Fruit fly (Drosophila melanogaster) whole organism, embryonic: ENCODE results near the gene Ldsdh1.

Experiments
- C15 ChIP-seq: fragments of 200-800 bp; sonication (Bioruptor generic); IDR thresholded peaks from 3 replicates; pipeline ENCODE4 v1.3.6; 2022; ENCODE audit warnings: missing biosample characterization, missing genetic modification characterization
- CG12299 ChIP-seq: fragments of 200-800 bp; sonication (Bioruptor generic); optimal IDR thresholded peaks from 2 replicates; lab custom pipeline; 2018; ENCODE audit warnings: missing biosample characterization, mild to moderate bottlenecking, missing genetic modification characterization
- CG14860 ChIP-seq: fragments of 200-800 bp; sonication (Bioruptor generic); IDR thresholded peaks from 3 replicates; pipeline ENCODE4 v1.3.6; 2022; ENCODE audit warnings: missing biosample characterization, missing genetic modification characterization; ENCODE audit not compliant: partially characterized antibody
- CG1647 ChIP-seq: fragments of 200-800 bp; sonication (Bioruptor generic); optimal IDR thresholded peaks from 3 replicates; lab custom pipeline; 2016; ENCODE audit warnings: missing biosample characterization, missing genetic modification characterization
- CG17829 ChIP-seq: fragments of 200-800 bp; optimal IDR thresholded peaks from 2 replicates; lab custom pipeline; 2019; ENCODE audit warnings: missing biosample characterization, mild to moderate bottlenecking, missing genetic modification characterization, moderate library complexity
- CG1832 ChIP-seq: fragments of 200-800 bp; sonication (Bioruptor generic); optimal IDR thresholded peaks from 2 replicates; lab custom pipeline; 2017; ENCODE audit warnings: missing biosample characterization, mild to moderate bottlenecking, missing genetic modification characterization, inconsistent platforms
- CG32532 ChIP-seq: fragments of 200-800 bp; sonication (Bioruptor generic); IDR thresholded peaks from 2 replicates; pipeline ENCODE4 v1.3.6; 2022; ENCODE audit warnings: missing biosample characterization, missing genetic modification characterization
- CG32767 ChIP-seq: fragments of 200-800 bp; sonication (Bioruptor generic); IDR thresholded peaks from 2 replicates; pipeline ENCODE4 v1.3.6; 2022; ENCODE audit warnings: missing biosample characterization, missing genetic modification characterization
- CG6683 ChIP-seq: fragments of 200-800 bp; sonication (Bioruptor generic); optimal IDR thresholded peaks from 2 replicates; lab custom pipeline; 2017; ENCODE audit warnings: missing biosample characterization, mild to moderate bottlenecking, missing genetic modification characterization, missing genetic modification reagents
- CG6689 ChIP-seq: fragments of 200-800 bp; sonication (Bioruptor generic); IDR thresholded peaks from 2 replicates; pipeline ENCODE4 v1.3.6; 2022; ENCODE audit warnings: missing biosample characterization, missing genetic modification characterization
- CG6765 ChIP-seq: fragments of 200-800 bp; sonication (Bioruptor generic); optimal IDR thresholded peaks from 3 replicates; lab custom pipeline; 2017; ENCODE audit warnings: missing biosample characterization, mild to moderate bottlenecking, missing genetic modification characterization
- CG7271 ChIP-seq: fragments of 200-800 bp; sonication (Bioruptor generic); optimal IDR thresholded peaks from 2 replicates; lab custom pipeline; 2018; ENCODE audit warnings: missing biosample characterization, mild to moderate bottlenecking, missing genetic modification characterization, moderate library complexity
- CG8290 ChIP-seq, 3 experiments: fragments of 200-800 bp; sonication (Bioruptor generic); optimal IDR thresholded peaks; 2 replicates each; lab custom pipeline; 2016 to 2019; ENCODE audit warnings: missing biosample characterization in 3 of 3, missing genetic modification characterization in 3 of 3, mild to moderate bottlenecking in 2 of 3, moderate library complexity in 1 of 3
- CG8944 ChIP-seq: fragments of 200-800 bp; sonication (Bioruptor generic); optimal IDR thresholded peaks from 3 replicates; lab custom pipeline; 2016; ENCODE audit warnings: missing biosample characterization, missing genetic modification characterization
- Deaf1 ChIP-seq: fragments of 200-800 bp; optimal IDR thresholded peaks from 3 replicates; lab custom pipeline; 2019; ENCODE audit warnings: missing biosample characterization, mild to moderate bottlenecking, missing genetic modification characterization, moderate library complexity
- ERR ChIP-seq: fragments of 200-800 bp; sonication (Bioruptor generic); optimal IDR thresholded peaks from 2 replicates; lab custom pipeline; 2016; ENCODE audit warnings: missing biosample characterization, missing genetic modification characterization
- Ets65A ChIP-seq: fragments of 200-800 bp; sonication (Bioruptor generic); peaks from one replicate; lab custom pipeline; 2016; ENCODE audit warnings: missing biosample characterization, missing genetic modification characterization
- HmgZ ChIP-seq: fragments of 200-800 bp; sonication (Bioruptor generic); optimal IDR thresholded peaks from 2 replicates; lab custom pipeline; 2018; ENCODE audit warnings: missing biosample characterization, mild to moderate bottlenecking, missing genetic modification characterization
- NFAT ChIP-seq: fragments of 200-800 bp; sonication (Bioruptor generic); IDR thresholded peaks from 2 replicates; pipeline ENCODE4 v1.3.6; 2022; ENCODE audit warnings: missing biosample characterization, missing genetic modification characterization
- NK7.1 ChIP-seq: fragments of 200-800 bp; sonication (Bioruptor generic); optimal IDR thresholded peaks from 3 replicates; lab custom pipeline; 2016; ENCODE audit warnings: missing biosample characterization, missing genetic modification characterization
- PHDP ChIP-seq: fragments of 200-800 bp; sonication (Bioruptor generic); optimal IDR thresholded peaks from 3 replicates; lab custom pipeline; 2018; ENCODE audit warnings: missing biosample characterization, mild to moderate bottlenecking, missing genetic modification characterization, moderate library complexity
- Spps ChIP-seq: fragments of 200-800 bp; sonication (Bioruptor generic); optimal IDR thresholded peaks from 2 replicates; lab custom pipeline; 2018; ENCODE audit warnings: missing biosample characterization, mild to moderate bottlenecking, missing genetic modification characterization
- Trl ChIP-seq, 3 experiments: fragments of >200 bp in 2 of 3; fragments of 200-800 bp in 1 of 3; sonication (Bioruptor generic) in 1 of 3; optimal IDR thresholded peaks; 2 replicates in 1 of 3; 3 replicates in 2 of 3; lab custom pipeline; 2016 to 2017; ENCODE audit warnings: missing biosample characterization in 1 of 3, missing genetic modification characterization in 1 of 3
- ac ChIP-seq: fragments of 200-800 bp; sonication (Bioruptor generic); optimal IDR thresholded peaks from 3 replicates; lab custom pipeline; 2017; ENCODE audit warnings: missing biosample characterization, mild to moderate bottlenecking, missing genetic modification characterization
- amos ChIP-seq: fragments of 200-800 bp; sonication (Bioruptor generic); IDR thresholded peaks from 2 replicates; pipeline ENCODE4 v1.3.6; 2022; ENCODE audit warnings: missing biosample characterization, missing genetic modification characterization; ENCODE audit not compliant: partially characterized antibody
- aop ChIP-seq: fragments of 200-800 bp; sonication (Bioruptor generic); IDR thresholded peaks from 2 replicates; pipeline ENCODE4 v1.3.6; 2022; ENCODE audit warnings: missing biosample characterization, missing genetic modification characterization
- ato ChIP-seq: fragments of 200-800 bp; sonication (Bioruptor generic); IDR thresholded peaks from 2 replicates; pipeline ENCODE4 v1.3.6; 2022; ENCODE audit warnings: missing biosample characterization, missing genetic modification characterization; ENCODE audit not compliant: partially characterized antibody
- caup ChIP-seq: fragments of 200-800 bp; sonication (Bioruptor generic); optimal IDR thresholded peaks from 3 replicates; lab custom pipeline; 2017; ENCODE audit warnings: missing biosample characterization, mild to moderate bottlenecking, missing genetic modification characterization, moderate library complexity; ENCODE audit not compliant: severe bottlenecking
- crol ChIP-seq: fragments of 200-800 bp; sonication (Bioruptor generic); IDR thresholded peaks from 2 replicates; pipeline ENCODE4 v1.3.6; 2022; ENCODE audit warnings: missing biosample characterization, missing genetic modification characterization
- dmrt99B ChIP-seq: fragments of 200-800 bp; sonication (Bioruptor generic); optimal IDR thresholded peaks from 2 replicates; lab custom pipeline; 2018; ENCODE audit warnings: missing biosample characterization, mild to moderate bottlenecking, missing genetic modification characterization, moderate library complexity
- ems ChIP-seq: fragments of 200-800 bp; sonication (Bioruptor generic); optimal IDR thresholded peaks from 3 replicates; lab custom pipeline; 2016; ENCODE audit warnings: missing biosample characterization, missing genetic modification characterization
- ewg ChIP-seq: fragments of 200-800 bp; sonication (Bioruptor generic); optimal IDR thresholded peaks from 3 replicates; lab custom pipeline; 2017; ENCODE audit warnings: mild to moderate bottlenecking, missing biosample characterization, missing genetic modification reagents, missing genetic modification characterization
- eyg ChIP-seq: fragments of 200-800 bp; sonication (Bioruptor generic); optimal IDR thresholded peaks from 3 replicates; lab custom pipeline; 2016; ENCODE audit warnings: missing biosample characterization, missing genetic modification characterization
- fd102C ChIP-seq: fragments of 200-800 bp; sonication (Bioruptor generic); optimal IDR thresholded peaks from 2 replicates; lab custom pipeline; 2018; ENCODE audit warnings: missing biosample characterization, mild to moderate bottlenecking, missing genetic modification characterization, moderate library complexity
- gro ChIP-seq: fragments of 200-800 bp; sonication (Bioruptor generic); optimal IDR thresholded peaks from 2 replicates; lab custom pipeline; 2016; ENCODE audit warnings: missing biosample characterization, missing genetic modification characterization
- ham ChIP-seq: fragments of 200-800 bp; sonication (Bioruptor generic); IDR thresholded peaks from 2 replicates; pipeline ENCODE4 v1.3.6; 2022; ENCODE audit warnings: missing biosample characterization, missing genetic modification characterization
- hth ChIP-seq: fragments of >200 bp; optimal IDR thresholded peaks from 2 replicates; lab custom pipeline; 2017; ENCODE audit warnings: inconsistent platforms
- kay ChIP-seq: fragments of 200-800 bp; sonication (Bioruptor generic); optimal IDR thresholded peaks from 2 replicates; lab custom pipeline; 2016; ENCODE audit warnings: missing biosample characterization, missing genetic modification characterization
- lab ChIP-seq: fragments of 200-800 bp; sonication (Bioruptor generic); optimal IDR thresholded peaks from 3 replicates; lab custom pipeline; 2017; ENCODE audit warnings: missing biosample characterization, missing genetic modification characterization, mild to moderate bottlenecking, moderate library complexity, missing genetic modification reagents
- lov ChIP-seq, 2 experiments: fragments of 200-800 bp in 1 of 2; fragments of >200 bp in 1 of 2; sonication (Bioruptor generic) in 1 of 2; IDR thresholded peaks in 1 of 2; optimal IDR thresholded peaks in 1 of 2; 2 replicates in 1 of 2; 3 replicates in 1 of 2; pipeline versions ENCODE4 v1.3.6 to Lab custom; 2017 to 2022; ENCODE audit warnings: missing biosample characterization in 1 of 2, missing genetic modification characterization in 1 of 2
- nerfin-2 ChIP-seq: fragments of 200-800 bp; sonication (Bioruptor generic); IDR thresholded peaks from 2 replicates; pipeline ENCODE4 v1.3.6; 2022; ENCODE audit warnings: missing biosample characterization, missing genetic modification characterization; ENCODE audit not compliant: partially characterized antibody
- sd ChIP-seq: fragments of 200-800 bp; sonication (Bioruptor generic); optimal IDR thresholded peaks from 3 replicates; lab custom pipeline; 2018; ENCODE audit warnings: missing biosample characterization, mild to moderate bottlenecking, missing genetic modification characterization, moderate library complexity
- slbo ChIP-seq: fragments of 200-800 bp; sonication (Bioruptor generic); IDR thresholded peaks from 2 replicates; pipeline ENCODE4 v1.3.6; 2022; ENCODE audit warnings: missing biosample characterization, missing genetic modification characterization
- stc ChIP-seq: fragments of 200-800 bp; sonication (Bioruptor generic); IDR thresholded peaks from 2 replicates; pipeline ENCODE4 v1.3.6; 2022; ENCODE audit warnings: missing biosample characterization, missing genetic modification characterization
- tll ChIP-seq, 2 experiments: fragments of 200-800 bp in 1 of 2; fragments of >200 bp in 1 of 2; sonication (Bioruptor generic) in 1 of 2; optimal IDR thresholded peaks; 2 replicates each; lab custom pipeline; 2017 to 2019; ENCODE audit warnings: missing biosample characterization in 2 of 2, missing genetic modification characterization in 2 of 2, mild to moderate bottlenecking in 1 of 2, moderate library complexity in 1 of 2
- tup ChIP-seq: fragments of 200-800 bp; sonication (Bioruptor generic); optimal IDR thresholded peaks from 2 replicates; lab custom pipeline; 2016; ENCODE audit warnings: missing biosample characterization, mild to moderate bottlenecking, missing genetic modification characterization, moderate library complexity
- vvl ChIP-seq: fragments of 200-800 bp; sonication (Bioruptor generic); IDR thresholded peaks from 2 replicates; pipeline ENCODE4 v1.3.6; 2022; ENCODE audit warnings: missing biosample characterization, missing genetic modification characterization
- z ChIP-seq: fragments of 200-800 bp; sonication (Bioruptor generic); IDR thresholded peaks from 3 replicates; pipeline ENCODE4 v1.3.6; 2022; ENCODE audit warnings: missing biosample characterization, missing genetic modification characterization

Gene Ldsdh1

DNA sequence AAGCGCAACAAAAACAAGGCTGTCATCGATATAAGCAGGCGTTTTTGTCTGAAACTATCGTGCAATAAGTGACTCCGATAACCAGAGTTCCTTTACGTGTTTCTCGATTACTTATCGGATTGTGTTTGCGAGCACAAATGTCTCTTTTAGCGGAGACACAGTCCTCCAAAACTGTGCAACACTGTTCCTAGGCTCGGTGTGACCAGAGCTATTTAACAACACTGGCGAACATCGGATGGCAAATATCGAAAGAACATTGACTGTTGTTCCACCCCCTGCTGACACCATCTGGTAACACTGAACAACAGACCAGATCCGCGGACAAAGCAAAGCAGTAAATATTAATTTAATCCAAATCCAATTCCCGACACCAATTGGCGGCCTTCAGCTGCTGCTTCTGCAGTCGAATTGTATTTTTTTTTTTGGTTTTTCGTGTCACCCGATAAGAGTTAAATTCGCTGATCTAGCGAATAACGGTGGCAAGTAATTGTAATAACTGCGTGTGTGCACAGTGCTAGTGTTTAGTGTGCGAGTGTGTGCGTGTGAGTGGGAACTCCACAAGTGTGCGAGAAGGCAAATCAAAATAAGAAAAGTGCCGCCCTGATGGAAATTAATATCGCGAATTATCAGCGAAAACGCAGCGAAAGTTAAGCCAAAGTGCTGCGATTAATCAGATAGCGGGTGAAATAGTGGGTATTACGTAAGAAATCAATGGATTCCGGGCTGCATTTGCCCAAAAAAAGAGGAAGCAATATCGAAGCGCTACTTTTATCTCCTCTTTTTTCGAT lies 19.8 kb downstream of the Ldsdh1 start, which contains the start of gene mys (continued):
- peak; percentile 87 for TF ChIP-seq slbo (GFP tag; lab: Robert Waterston, UW)
- no peak for TF ChIP-seq CG12299 (tag; lab: Kevin White, UChicago)
- no peak for TF ChIP-seq lov (optimal IDR thresholded peaks at IDR 0.05; lab: Kevin White, UChicago)
- TF ChIP-seq lov (GFP tag; IDR thresholded peaks at IDR 0.05; lab: Robert Waterston, UW), result no peak
- TF ChIP-seq ato (GFP tag; lab: Robert Waterston, UW), result peak; percentile 90
- peak; percentile 93 for TF ChIP-seq nerfin-2
- TF ChIP-seq CG6765 (GFP tag; lab: Kevin White, UChicago), result peak; percentile 69
- TF ChIP-seq CG17829 (tag; lab: Kevin White, UChicago), result peak; percentile 49
- peak; percentile 45; the same call in 1 of the 2 replicates for TF ChIP-seq stc (GFP tag; lab: Robert Waterston, UW)
- no peak for TF ChIP-seq ham (GFP tag; lab: Robert Waterston, UW)
- peak; percentile 88 for TF ChIP-seq gro (GFP tag; lab: Kevin White, UChicago)
- TF ChIP-seq z (GFP tag; lab: Robert Waterston, UW), result peak; percentile 71; the same call in 2 of the 3 replicates
- TF ChIP-seq aop (GFP tag; lab: Robert Waterston, UW), result no peak
- peak; percentile 48 for TF ChIP-seq PHDP (tag; lab: Kevin White, UChicago)
- TF ChIP-seq ems, result peak; percentile 71
- peak; percentile 98 for TF ChIP-seq Ets65A (GFP tag; lab: Kevin White, UChicago)
- TF ChIP-seq hth (lab: Kevin White, UChicago), result no peak
- peak; percentile 83 for TF ChIP-seq caup (GFP tag; lab: Kevin White, UChicago)
- TF ChIP-seq ERR (GFP tag; lab: Kevin White, UChicago), result peak; percentile 63
- no peak for TF ChIP-seq C15 (GFP tag; lab: Robert Waterston, UW)
- TF ChIP-seq fd102C (GFP tag; lab: Kevin White, UChicago), result no peak
- no peak for TF ChIP-seq tup (GFP tag; lab: Kevin White, UChicago)
- TF ChIP-seq CG32532 (GFP tag; lab: Robert Waterston, UW), result peak; percentile 74
- no peak for TF ChIP-seq kay (GFP tag; lab: Kevin White, UChicago)
- peak; percentile 77 for TF ChIP-seq lab
- no peak for TF ChIP-seq CG6689
- TF ChIP-seq NFAT (GFP tag; lab: Robert Waterston, UW), result peak; percentile 85
- peak; percentile 34 for TF ChIP-seq CG6683 (GFP tag; lab: Kevin White, UChicago)
- TF ChIP-seq CG8944 (GFP tag; lab: Kevin White, UChicago), result peak; percentile 75
- TF ChIP-seq dmrt99B (tag; lab: Kevin White, UChicago), result no peak
- peak; percentile 79 for TF ChIP-seq CG1647
- peak; percentile 98 for TF ChIP-seq amos (GFP tag; lab: Robert Waterston, UW)
- TF ChIP-seq, all 482 proteins: peak for 330

DNA sequence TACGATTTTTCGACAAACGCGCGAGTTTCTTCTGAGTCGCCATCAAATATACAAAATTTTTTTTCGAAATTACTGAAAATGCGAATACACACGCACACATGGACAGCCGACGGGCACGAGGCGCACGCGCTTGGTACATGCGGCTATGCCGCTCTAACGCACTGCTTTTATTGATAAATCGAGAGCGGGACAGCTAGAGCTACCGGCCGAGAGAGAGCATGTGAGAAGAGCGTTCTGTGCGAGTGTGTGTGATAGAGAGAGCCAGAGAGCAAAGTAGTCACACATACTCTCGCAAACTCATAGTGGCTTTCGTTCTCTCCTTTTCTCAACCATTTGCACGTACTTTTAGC lies 20.5 kb downstream of the Ldsdh1 start:
- TF ChIP-seq vvl (GFP tag; lab: Robert Waterston, UW) (peak; percentile 7; the same call in 1 of the 2 replicates), crol (GFP tag; lab: Robert Waterston, UW) (peak; percentile 31; the same call in 1 of the 2 replicates), CG32767 (peak; percentile 80), Deaf1 (tag; lab: Kevin White, UChicago) (peak; percentile 41), CG14860 (GFP tag; lab: Robert Waterston, UW) (no peak), HmgZ (tag; lab: Kevin White, UChicago) (peak; percentile 1), sd (tag; lab: Kevin White, UChicago) (peak; percentile 59), CG8290 (GFP tag; optimal IDR thresholded peaks at IDR 0.05; lab: Kevin White, UChicago) (no peak), CG8290 (tag; optimal IDR thresholded peaks at IDR 0.05; lab: Kevin White, UChicago) (peak in 1 of 2 experiments; percentile 44), NK7.1 (peak; percentile 13), tll (GFP tag; optimal IDR thresholded peaks at IDR 0.05; lab: Kevin White, UChicago) (no peak), eyg (GFP tag; lab: Kevin White, UChicago) (no peak), Spps (tag; lab: Kevin White, UChicago) (no peak), ac (GFP tag; lab: Kevin White, UChicago) (no peak), Trl (optimal IDR thresholded peaks at IDR 0.05; lab: Kevin White, UChicago) (peak; percentile 97 to 98), Trl (GFP tag; optimal IDR thresholded peaks at IDR 0.05; lab: Kevin White, UChicago) (peak; percentile 38), CG7271 (tag; lab: Kevin White, UChicago) (no peak), CG1832 (GFP tag; lab: Kevin White, UChicago) (peak; percentile 98), ewg (GFP tag; lab: Kevin White, UChicago) (peak; percentile 99)
